Worm (Caenorhabditis elegans): ENCODE data around the gene mlc-3.
A peak's percentile ranks its signal among the peaks of the same experiment; 100 is the strongest.

The mlc-3 gene

DNA sequence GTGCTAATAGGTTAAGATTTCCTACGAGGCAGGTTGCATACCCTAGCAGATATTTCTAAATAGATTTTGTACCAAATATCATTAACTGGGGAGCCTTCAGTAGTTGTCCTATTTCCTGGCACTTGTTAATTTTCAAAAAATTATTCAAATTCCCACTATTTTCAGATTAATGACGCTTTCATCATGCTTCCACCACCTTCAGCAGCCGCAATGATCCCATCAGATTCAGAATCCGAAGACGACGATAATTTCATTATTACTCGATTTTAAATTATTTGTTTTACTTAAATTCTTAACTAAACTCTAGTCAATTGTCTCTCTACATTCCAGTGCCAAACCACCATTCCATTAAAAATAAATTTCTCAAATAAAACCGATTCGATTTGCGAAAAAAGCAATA, 14.0 kb upstream of the mlc-3 start:
- TF ChIP-seq snpc-4 (tag; optimal IDR thresholded peaks at IDR 0.05) (no peak), daf-16 (GFP tag; optimal IDR thresholded peaks at IDR 0.05) (no peak), daf-16 (tag; optimal IDR thresholded peaks at IDR 0.05) (peak; percentile 46), ceh-28 (tag; optimal IDR thresholded peaks at IDR 0.05) (no peak), nhr-41 (GFP tag; IDR thresholded peaks at IDR 0.05) (no peak), lim-7 (GFP tag; IDR thresholded peaks at IDR 0.05) (no peak), T20F7.1 (GFP tag; optimal IDR thresholded peaks at IDR 0.05) (peak; percentile 12), lin-13 (GFP tag; optimal IDR thresholded peaks at IDR 0.05) (no peak), arid-1 (GFP tag; conservative IDR thresholded peaks at IDR 0.05) (no peak), madf-5 (GFP tag; IDR thresholded peaks at IDR 0.05) (no peak), zip-11 (GFP tag; IDR thresholded peaks at IDR 0.05) (no peak), nhr-102 (tag; optimal IDR thresholded peaks at IDR 0.05) (no peak), fos-1 (tag; optimal IDR thresholded peaks at IDR 0.05) (no peak), dve-1 (tag; optimal IDR thresholded peaks at IDR 0.05; ENCODE audit: insufficient read depth) (peak; percentile 62), nhr-6 (tag; optimal IDR thresholded peaks at IDR 0.05) (peak; percentile 22), gei-8 (GFP tag; optimal IDR thresholded peaks at IDR 0.05) (no peak), lin-15B (tag; optimal IDR thresholded peaks at IDR 0.05) (no peak), php-3 (GFP tag; IDR thresholded peaks at IDR 0.05) (0 out of 2 replicates have a peak, but pooled peaks have one; percentile 38), nhr-42 (GFP tag; IDR thresholded peaks at IDR 0.05) (no peak), R02D3.7 (tag; optimal IDR thresholded peaks at IDR 0.05) (no peak), lin-39 (tag; optimal IDR thresholded peaks at IDR 0.05) (no peak), Y75B8A.6 (GFP tag; IDR thresholded peaks at IDR 0.05) (no peak), daf-8 (GFP tag; IDR thresholded peaks at IDR 0.05) (no peak), snpc-1.2 (GFP tag; IDR thresholded peaks at IDR 0.05) (0 out of 2 replicates have a peak, but pooled peaks have one; percentile 28), spr-1 (tag; optimal IDR thresholded peaks at IDR 0.05) (no peak), F44E2.7 (GFP tag; IDR thresholded peaks at IDR 0.05) (no peak), nhr-111 (GFP tag; optimal IDR thresholded peaks at IDR 0.05) (no peak), lin-38 (GFP tag; IDR thresholded peaks at IDR 0.05) (no peak; the same call in 1 of the 2 replicates), ceh-62 (tag; optimal IDR thresholded peaks at IDR 0.05) (no peak), aha-1 (tag) (no peak), mdl-1 (tag; optimal IDR thresholded peaks at IDR 0.05) (no peak), lin-1 (GFP tag; IDR thresholded peaks at IDR 0.05) (no peak), ZK337.2 (GFP tag; IDR thresholded peaks at IDR 0.05) (no peak), hif-1 (tag; optimal IDR thresholded peaks at IDR 0.05) (no peak), nhr-77 (tag; optimal IDR thresholded peaks at IDR 0.05) (peak; percentile 35), ceh-20 (GFP tag; IDR thresholded peaks at IDR 0.05) (no peak), dmd-6 (GFP tag; IDR thresholded peaks at IDR 0.05) (no peak), daf-12 (tag; optimal IDR thresholded peaks at IDR 0.05) (no peak), D1046.2 (GFP tag; IDR thresholded peaks at IDR 0.05) (no peak), ctbp-1 (GFP tag; IDR thresholded peaks at IDR 0.05) (no peak), egl-27 (tag; optimal IDR thresholded peaks at IDR 0.05) (no peak), F26F4.8 (GFP tag; conservative IDR thresholded peaks at IDR 0.05) (no peak), duxl-1 (tag; optimal IDR thresholded peaks at IDR 0.05; ENCODE audit: poor library complexity) (no peak), unc-39 (tag; optimal IDR thresholded peaks at IDR 0.05) (no peak), saeg-2 (GFP tag; IDR thresholded peaks at IDR 0.05) (no peak), lir-3 (tag; optimal IDR thresholded peaks at IDR 0.05) (no peak), mep-1 (tag; optimal IDR thresholded peaks at IDR 0.05) (peak; percentile 53), dpl-1 (GFP tag; optimal IDR thresholded peaks at IDR 0.05) (no peak), ztf-7 (tag; optimal IDR thresholded peaks at IDR 0.05) (no peak), ceh-82 (tag; optimal IDR thresholded peaks at IDR 0.05) (no peak), unc-62 (GFP tag; optimal IDR thresholded peaks at IDR 0.05 in 1 of 2) (no peak), unc-62 (tag; optimal IDR thresholded peaks at IDR 0.05) (no peak), nhr-11 (tag; optimal IDR thresholded peaks at IDR 0.05) (no peak), nhr-10 (tag; optimal IDR thresholded peaks at IDR 0.05) (no peak)
